Worm (Caenorhabditis elegans): ENCODE data around the gene C05C10.5.

Gene C05C10.5

ce11 chrII:9934570-9934969 lies 4.3 kb upstream of the C05C10.5 start:
- no peak for TF ChIP-seq ztf-29 (GFP tag; IDR thresholded peaks at IDR 0.05)
- no peak for TF ChIP-seq tab-1 (GFP tag; IDR thresholded peaks at IDR 0.05)
- no peak for TF ChIP-seq ztf-23 (GFP tag; IDR thresholded peaks at IDR 0.05)
- TF ChIP-seq cog-1 (tag; optimal IDR thresholded peaks at IDR 0.05): no peak
- no peak for TF ChIP-seq flt-1 (GFP tag; IDR thresholded peaks at IDR 0.05)
- no peak for TF ChIP-seq klf-2 (GFP tag; conservative IDR thresholded peaks at IDR 0.05)
- TF ChIP-seq med-1 (GFP tag; optimal IDR thresholded peaks at IDR 0.05; ENCODE audit: insufficient read depth): no peak
- no peak for TF ChIP-seq ref-1 (GFP tag; conservative IDR thresholded peaks at IDR 0.05)
- no peak for TF ChIP-seq T22C8.4 (GFP tag; IDR thresholded peaks at IDR 0.05)

- TF ChIP-seq flt-1 (GFP tag; IDR thresholded peaks at IDR 0.05): no peak
- TF ChIP-seq ztf-29 (GFP tag; IDR thresholded peaks at IDR 0.05): no peak
- no peak for TF ChIP-seq med-1 (GFP tag; optimal IDR thresholded peaks at IDR 0.05; ENCODE audit: insufficient read depth)
Measured at ce11 chrII:9935044-9935599, 3.7 kb upstream of the C05C10.5 start.

ce11 chrII:9935664-9936063 lies 3.2 kb upstream of the C05C10.5 start:
- TF ChIP-seq cog-1 (tag; optimal IDR thresholded peaks at IDR 0.05) (no peak), med-1 (GFP tag; optimal IDR thresholded peaks at IDR 0.05; ENCODE audit: insufficient read depth) (no peak), tab-1 (GFP tag; IDR thresholded peaks at IDR 0.05) (no peak), ztf-29 (GFP tag; IDR thresholded peaks at IDR 0.05) (no peak), flt-1 (GFP tag; IDR thresholded peaks at IDR 0.05) (no peak), ref-1 (GFP tag; conservative IDR thresholded peaks at IDR 0.05) (no peak), T22C8.4 (GFP tag; IDR thresholded peaks at IDR 0.05) (no peak), klf-2 (GFP tag; conservative IDR thresholded peaks at IDR 0.05) (no peak), ztf-23 (GFP tag; IDR thresholded peaks at IDR 0.05) (no peak)

ce11 chrII:9936859-9937258 lies 2.0 kb upstream of the C05C10.5 start, which contains the start of gene C05C10.3:
Gene C05C10.3, minus strand, starts transcription at chrII:9936893.
- TF ChIP-seq flt-1 (GFP tag; IDR thresholded peaks at IDR 0.05): no peak
- TF ChIP-seq ztf-23 (GFP tag; IDR thresholded peaks at IDR 0.05): no peak
- no peak for TF ChIP-seq klf-2 (GFP tag; conservative IDR thresholded peaks at IDR 0.05)
- TF ChIP-seq T22C8.4 (GFP tag; IDR thresholded peaks at IDR 0.05): no peak
- TF ChIP-seq tab-1 (GFP tag; IDR thresholded peaks at IDR 0.05): no peak
- TF ChIP-seq ztf-29 (GFP tag; IDR thresholded peaks at IDR 0.05): no peak
- TF ChIP-seq med-1 (GFP tag; optimal IDR thresholded peaks at IDR 0.05; ENCODE audit: insufficient read depth): no peak
- TF ChIP-seq ref-1 (GFP tag; conservative IDR thresholded peaks at IDR 0.05): no peak
- no peak for TF ChIP-seq cog-1 (tag; optimal IDR thresholded peaks at IDR 0.05)

- TF ChIP-seq tab-1 (GFP tag; IDR thresholded peaks at IDR 0.05): no peak
- TF ChIP-seq cog-1 (tag; optimal IDR thresholded peaks at IDR 0.05): no peak
- TF ChIP-seq flt-1 (GFP tag; IDR thresholded peaks at IDR 0.05): no peak
- no peak for TF ChIP-seq ztf-29 (GFP tag; IDR thresholded peaks at IDR 0.05)
- no peak for TF ChIP-seq T22C8.4 (GFP tag; IDR thresholded peaks at IDR 0.05)
- TF ChIP-seq klf-2 (GFP tag; conservative IDR thresholded peaks at IDR 0.05): no peak
Measured at ce11 chrII:9937611-9938010, 1.2 kb upstream of the C05C10.5 start.

- TF ChIP-seq T22C8.4 (GFP tag; IDR thresholded peaks at IDR 0.05) (no peak), cog-1 (tag; optimal IDR thresholded peaks at IDR 0.05) (peak; percentile 64), ztf-29 (GFP tag; IDR thresholded peaks at IDR 0.05) (peak; percentile 54; the same call in 1 of the 2 replicates), med-1 (GFP tag; optimal IDR thresholded peaks at IDR 0.05; ENCODE audit: insufficient read depth) (no peak), ztf-23 (GFP tag; IDR thresholded peaks at IDR 0.05) (peak; percentile 69; the same call in 1 of the 2 replicates), ref-1 (GFP tag; conservative IDR thresholded peaks at IDR 0.05) (no peak), tab-1 (GFP tag; IDR thresholded peaks at IDR 0.05) (no peak; the same call in 1 of the 2 replicates), flt-1 (GFP tag; IDR thresholded peaks at IDR 0.05) (peak; percentile 74; the same call in 1 of the 2 replicates), klf-2 (GFP tag; conservative IDR thresholded peaks at IDR 0.05) (peak; percentile 73)
Measured at ce11 chrII:9940430-9940829, 1.6 kb downstream of the C05C10.5 start, which contains the start of gene ufd-3. Gene ufd-3, plus strand, starts transcription at chrII:9940753.

- TF ChIP-seq ztf-29 (GFP tag; IDR thresholded peaks at IDR 0.05) (no peak), T22C8.4 (GFP tag; IDR thresholded peaks at IDR 0.05) (no peak), tab-1 (GFP tag; IDR thresholded peaks at IDR 0.05) (no peak), cog-1 (tag; optimal IDR thresholded peaks at IDR 0.05) (no peak)
Measured at ce11 chrII:9943246-9943645, 4.4 kb downstream of the C05C10.5 start.

ce11 chrII:9943837-9944236 lies 5.0 kb downstream of the C05C10.5 start, which contains the start of gene flad-1:
Gene flad-1, plus strand, starts transcription at chrII:9944137.
- TF ChIP-seq med-1 (GFP tag; optimal IDR thresholded peaks at IDR 0.05; ENCODE audit: insufficient read depth): no peak
- TF ChIP-seq ref-1 (GFP tag; conservative IDR thresholded peaks at IDR 0.05): no peak
- no peak for TF ChIP-seq ztf-29 (GFP tag; IDR thresholded peaks at IDR 0.05)
- no peak for TF ChIP-seq klf-2 (GFP tag; conservative IDR thresholded peaks at IDR 0.05)
- no peak for TF ChIP-seq ztf-23 (GFP tag; IDR thresholded peaks at IDR 0.05)
- no peak for TF ChIP-seq T22C8.4 (GFP tag; IDR thresholded peaks at IDR 0.05)
- no peak for TF ChIP-seq flt-1 (GFP tag; IDR thresholded peaks at IDR 0.05)

ce11 chrII:9948662-9949061 lies 9.8 kb downstream of the C05C10.5 start:
- TF ChIP-seq ztf-23 (GFP tag; IDR thresholded peaks at IDR 0.05) (no peak), cog-1 (tag; optimal IDR thresholded peaks at IDR 0.05) (no peak), ref-1 (GFP tag; conservative IDR thresholded peaks at IDR 0.05) (no peak), med-1 (GFP tag; optimal IDR thresholded peaks at IDR 0.05; ENCODE audit: insufficient read depth) (no peak), T22C8.4 (GFP tag; IDR thresholded peaks at IDR 0.05) (no peak), ztf-29 (GFP tag; IDR thresholded peaks at IDR 0.05) (no peak), tab-1 (GFP tag; IDR thresholded peaks at IDR 0.05) (no peak), klf-2 (GFP tag; conservative IDR thresholded peaks at IDR 0.05) (no peak), flt-1 (GFP tag; IDR thresholded peaks at IDR 0.05) (no peak)

- TF ChIP-seq ref-1 (GFP tag; conservative IDR thresholded peaks at IDR 0.05) (no peak), cog-1 (tag; optimal IDR thresholded peaks at IDR 0.05) (no peak), T22C8.4 (GFP tag; IDR thresholded peaks at IDR 0.05) (no peak), ztf-23 (GFP tag; IDR thresholded peaks at IDR 0.05) (no peak), tab-1 (GFP tag; IDR thresholded peaks at IDR 0.05) (no peak), flt-1 (GFP tag; IDR thresholded peaks at IDR 0.05) (no peak), ztf-29 (GFP tag; IDR thresholded peaks at IDR 0.05) (no peak), klf-2 (GFP tag; conservative IDR thresholded peaks at IDR 0.05) (no peak), med-1 (GFP tag; optimal IDR thresholded peaks at IDR 0.05; ENCODE audit: insufficient read depth) (no peak)
Measured at ce11 chrII:9951846-9952245, 13.0 kb downstream of the C05C10.5 start.

All from whole organism, midembryonic.